Fruit fly (Drosophila melanogaster): ENCODE measurements around the gene CG9663.

Gene CG9663

DNA sequence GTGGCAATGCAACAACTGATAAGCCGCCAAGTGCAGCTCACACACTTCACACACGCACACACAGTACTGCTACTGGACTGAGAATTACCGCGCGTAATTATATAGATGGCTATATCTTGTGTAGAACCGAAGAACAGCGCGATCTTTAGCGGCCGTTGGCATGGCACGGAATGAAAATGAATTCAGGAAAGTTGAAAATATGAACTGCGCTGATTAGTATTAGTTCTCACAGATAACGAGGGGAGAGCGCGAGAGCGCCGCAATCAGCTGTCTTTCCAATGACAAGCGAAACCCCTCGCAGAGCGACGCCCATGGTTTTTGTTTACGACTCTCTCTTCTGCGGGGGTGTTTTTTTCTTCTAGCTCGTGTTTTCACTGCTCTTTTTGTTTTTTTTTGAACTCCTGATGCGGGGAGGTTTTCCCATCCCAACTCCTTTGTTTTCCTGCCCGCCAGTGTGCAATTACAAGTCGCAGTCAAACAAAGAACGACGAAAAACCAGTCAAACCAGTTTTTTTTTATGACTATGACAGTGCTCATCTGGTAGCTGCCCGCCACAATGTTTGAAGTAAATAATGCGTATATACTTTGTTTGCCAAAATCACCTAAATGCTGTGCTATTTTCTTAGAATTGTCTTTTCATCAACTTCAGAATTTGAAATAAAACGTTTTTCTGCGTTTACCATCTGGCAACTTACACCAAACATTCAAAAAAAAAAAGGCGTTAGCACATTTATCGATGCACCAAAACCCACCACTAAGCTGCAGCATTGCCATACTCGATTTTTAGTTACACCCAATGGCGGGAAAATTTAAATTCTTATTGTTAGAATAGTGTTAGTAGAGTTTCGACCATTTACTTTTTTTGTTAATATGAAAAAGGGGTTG, at the start of gene CG9663 (continued):
- TF ChIP-seq so (GFP tag; IDR thresholded peaks at IDR 0.05) (peak; percentile 42; the same call in 1 of the 3 replicates), Vsx1 (GFP tag; optimal IDR thresholded peaks at IDR 0.05) (no peak), Gsc (GFP tag; IDR thresholded peaks at IDR 0.05) (no peak), CG1647 (GFP tag; optimal IDR thresholded peaks at IDR 0.05) (no peak), org-1 (GFP tag; optimal IDR thresholded peaks at IDR 0.05) (no peak), CG1233 (GFP tag; optimal IDR thresholded peaks at IDR 0.05) (no peak), CG18011 (GFP tag; optimal IDR thresholded peaks at IDR 0.05) (no peak), CG31441 (GFP tag; IDR thresholded peaks at IDR 0.05) (no peak), slou (GFP tag; optimal IDR thresholded peaks at IDR 0.05) (no peak), crol (GFP tag; IDR thresholded peaks at IDR 0.05) (peak; percentile 67), CG3995 (GFP tag; optimal IDR thresholded peaks at IDR 0.05) (no peak), CG12299 (tag; optimal IDR thresholded peaks at IDR 0.05) (no peak), Ravus (GFP tag; IDR thresholded peaks at IDR 0.05) (no peak), CG2875 (GFP tag; optimal IDR thresholded peaks at IDR 0.05) (no peak), Asciz (GFP tag; optimal IDR thresholded peaks at IDR 0.05) (peak; percentile 20), Meics (GFP tag; optimal IDR thresholded peaks at IDR 0.05) (peak; percentile 17), Nf-YC (tag; optimal IDR thresholded peaks at IDR 0.05) (no peak), CG1832 (GFP tag; optimal IDR thresholded peaks at IDR 0.05) (no peak), Sry-δ (GFP tag; optimal IDR thresholded peaks at IDR 0.05) (peak; percentile 91), CG2202 (tag; optimal IDR thresholded peaks at IDR 0.05) (no peak), hkb (optimal IDR thresholded peaks at IDR 0.05) (no peak), hkb (GFP tag; IDR thresholded peaks at IDR 0.05) (peak; percentile 36; the same call in 1 of the 2 replicates), schlank (tag; optimal IDR thresholded peaks at IDR 0.05) (peak; percentile 18), dysf (GFP tag; IDR thresholded peaks at IDR 0.05) (no peak), Scr (GFP tag; IDR thresholded peaks at IDR 0.05; ENCODE audit: partially characterized antibody) (0 out of 2 replicates have a peak, but pooled peaks have one; percentile 8), CG12104 (GFP tag; optimal IDR thresholded peaks at IDR 0.05) (no peak), CG12219 (GFP tag; optimal IDR thresholded peaks at IDR 0.05) (peak; percentile 14), CG10543 (GFP tag; optimal IDR thresholded peaks at IDR 0.05) (peak; percentile 73), CG13287 (GFP tag; IDR thresholded peaks at IDR 0.05; ENCODE audit: partially characterized antibody) (no peak; the same call in 1 of the 2 replicates), MESR4 (GFP tag; optimal IDR thresholded peaks at IDR 0.05) (no peak), nau (GFP tag; optimal IDR thresholded peaks at IDR 0.05) (peak; percentile 38), Side (GFP tag; optimal IDR thresholded peaks at IDR 0.05) (peak; percentile 13), B-H2 (GFP tag; optimal IDR thresholded peaks at IDR 0.05) (no peak), pita (GFP tag; optimal IDR thresholded peaks at IDR 0.05) (no peak), sens (GFP tag) (peak; percentile 19), sisA (GFP tag; IDR thresholded peaks at IDR 0.05) (no peak), CG3281 (GFP tag; optimal IDR thresholded peaks at IDR 0.05) (no peak), chif (GFP tag; optimal IDR thresholded peaks at IDR 0.05) (no peak), bbx (GFP tag; IDR thresholded peaks at IDR 0.05; ENCODE audit: partially characterized antibody) (no peak), scrt (GFP tag; optimal IDR thresholded peaks at IDR 0.05) (peak; percentile 37), kay (GFP tag; optimal IDR thresholded peaks at IDR 0.05) (no peak), sna (GFP tag; IDR thresholded peaks at IDR 0.05; ENCODE audit: partially characterized antibody) (peak; percentile 52; the same call in 1 of the 2 replicates), MBD-R2 (GFP tag; IDR thresholded peaks at IDR 0.05) (no peak; the same call in 1 of the 2 replicates), CG2120 (GFP tag; optimal IDR thresholded peaks at IDR 0.05) (peak; percentile 34), CG10565 (GFP tag; optimal IDR thresholded peaks at IDR 0.05) (no peak), CG12236 (GFP tag; optimal IDR thresholded peaks at IDR 0.05) (no peak), vfl (GFP tag; optimal IDR thresholded peaks at IDR 0.05) (no peak), stwl (tag; optimal IDR thresholded peaks at IDR 0.05) (peak; percentile 95), sob (GFP tag; IDR thresholded peaks at IDR 0.05) (peak; percentile 62; the same call in 1 of the 2 replicates)
